Worm (Caenorhabditis elegans) whole organism, early embryonic: ENCODE measurements around the gene Y49F6A.5.

Experiments used
- B0310.2 ChIP-seq: sonication (generic microtip); optimal IDR thresholded peaks from 2 replicates; lab custom pipeline; 2016; ENCODE audit warnings: mild to moderate bottlenecking, missing genetic modification characterization, missing compliant biosample characterization
- F13C5.2 ChIP-seq: sonication (generic microtip); optimal IDR thresholded peaks from 2 replicates; lab custom pipeline; 2017; ENCODE audit warnings: mild to moderate bottlenecking, missing genetic modification characterization, inconsistent platforms, missing compliant biosample characterization
- aly-1 ChIP-seq: sonication (generic microtip); optimal IDR thresholded peaks from 2 replicates; lab custom pipeline; 2016; ENCODE audit warnings: missing genetic modification characterization, missing compliant biosample characterization
- ama-1 ChIP-seq: fragments of 150-350 bp; optimal IDR thresholded peaks from 2 replicates; lab custom pipeline; 2014
- ceh-13 ChIP-seq: fragments of 200-800 bp; sonication (Bioruptor generic); optimal IDR thresholded peaks from 2 replicates; lab custom pipeline; 2018; ENCODE audit warnings: mild to moderate bottlenecking, missing genetic modification characterization, missing compliant biosample characterization
- ceh-36 ChIP-seq: sonication (generic microtip); optimal IDR thresholded peaks from 2 replicates; lab custom pipeline; 2016; ENCODE audit warnings: missing genetic modification characterization, inconsistent platforms, missing compliant biosample characterization
- ets-7 ChIP-seq: sonication (generic microtip); optimal IDR thresholded peaks from 2 replicates; lab custom pipeline; 2016; ENCODE audit warnings: missing genotype, missing genetic modification characterization, missing compliant biosample characterization
- flt-1 ChIP-seq: fragments of 200-800 bp; sonication (Bioruptor generic); IDR thresholded peaks from 2 replicates; pipeline ENCODE4 v1.3.6; 2022; ENCODE audit warnings: missing genetic modification characterization, missing compliant biosample characterization
- hmbx-1 ChIP-seq: sonication (generic microtip); optimal IDR thresholded peaks from 2 replicates; lab custom pipeline; 2016; ENCODE audit warnings: mild to moderate bottlenecking, missing genetic modification characterization, missing compliant biosample characterization
- hmg-4 ChIP-seq: fragments of 200-800 bp; sonication (Bioruptor generic); optimal IDR thresholded peaks from 2 replicates; lab custom pipeline; 2018; ENCODE audit warnings: mild to moderate bottlenecking, missing genetic modification characterization, missing compliant biosample characterization
- hnd-1 ChIP-seq: sonication (generic microtip); optimal IDR thresholded peaks from 2 replicates; lab custom pipeline; 2016; ENCODE audit warnings: missing genetic modification characterization, missing compliant biosample characterization
- pes-1 ChIP-seq: fragments of 200-800 bp; sonication (Bioruptor generic); IDR thresholded peaks from 2 replicates; pipeline ENCODE4 v1.3.6; 2022; ENCODE audit warnings: missing genetic modification reagents, missing genetic modification characterization, missing compliant biosample characterization
- scrt-1 ChIP-seq: fragments of 200-800 bp; sonication (Bioruptor generic); IDR thresholded peaks from 2 replicates; pipeline ENCODE4 v1.3.6; 2022; ENCODE audit warnings: missing genetic modification characterization, missing compliant biosample characterization
- sea-1 ChIP-seq: fragments of 200-800 bp; sonication (Bioruptor generic); conservative IDR thresholded peaks from 2 replicates; pipeline ENCODE4 v1.3.6; 2022; ENCODE audit warnings: missing genetic modification characterization, missing compliant biosample characterization
- tbx-11 ChIP-seq: fragments of 200-800 bp; sonication (Bioruptor generic); IDR thresholded peaks from 2 replicates; pipeline ENCODE4 v1.3.6; 2022; ENCODE audit warnings: missing genetic modification characterization, missing compliant biosample characterization
- tbx-37 ChIP-seq: fragments of 200-800 bp; sonication (Bioruptor generic); conservative IDR thresholded peaks from 2 replicates; pipeline ENCODE4 v1.3.6; 2022; ENCODE audit warnings: missing genetic modification reagents, missing genetic modification characterization, missing compliant biosample characterization
- tra-4 ChIP-seq: sonication (generic microtip); optimal IDR thresholded peaks from 2 replicates; lab custom pipeline; 2017; ENCODE audit warnings: missing genetic modification characterization, missing compliant biosample characterization

Gene Y49F6A.5

ce11 chrII:3626872-3627271 is 17.2 kb upstream of the Y49F6A.5 start, which contains the start of gene M151.3:
M151.3 (plus strand) TSS chrII:3627172.
- TF ChIP-seq pes-1 (GFP tag; lab: Robert Waterston, UW) (no peak), B0310.2 (tag; lab: Kevin White, UChicago) (no peak), sea-1 (GFP tag; lab: Robert Waterston, UW) (no peak), ama-1 (lab: Kevin White, UChicago) (no peak), ets-7 (tag; lab: Kevin White, UChicago) (no peak), hnd-1 (no peak), ceh-13 (GFP tag; lab: Kevin White, UChicago) (no peak), tra-4 (tag; lab: Kevin White, UChicago) (no peak), hmbx-1 (tag; lab: Kevin White, UChicago) (no peak), F13C5.2 (tag; lab: Kevin White, UChicago) (no peak), flt-1 (GFP tag; lab: Robert Waterston, UW) (no peak)

DNA sequence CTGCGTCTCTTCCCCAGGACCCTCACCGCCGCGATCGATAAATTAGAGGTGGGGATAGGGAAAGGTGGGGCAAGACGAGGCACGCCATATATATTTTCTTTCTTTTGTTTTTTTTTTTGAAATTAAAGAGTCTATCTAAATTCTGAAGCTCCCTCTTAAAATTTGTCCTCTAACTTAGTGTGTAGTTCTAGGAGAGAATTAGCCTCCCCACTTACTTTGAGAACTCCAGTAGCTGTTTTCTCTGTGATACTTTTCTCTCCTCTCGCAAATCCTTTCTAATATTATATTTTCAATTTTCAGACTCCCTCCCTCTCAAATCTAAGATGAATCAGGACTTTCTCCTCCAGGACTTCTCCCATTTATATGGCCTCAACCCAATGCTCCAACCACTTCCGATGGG is 12.3 kb upstream of the Y49F6A.5 start, which contains the start of gene M151.7:
M151.7 (plus strand) TSS at position 301 of the 400 bp plus-strand sequence.
- no peak for TF ChIP-seq flt-1 (GFP tag; lab: Robert Waterston, UW)
- TF ChIP-seq tbx-37 = no peak
- TF ChIP-seq F13C5.2 (tag; lab: Kevin White, UChicago) = no peak
- TF ChIP-seq pes-1 (GFP tag; lab: Robert Waterston, UW) = no peak
- TF ChIP-seq hmbx-1 (tag; lab: Kevin White, UChicago) = no peak
- no peak for TF ChIP-seq B0310.2 (tag; lab: Kevin White, UChicago)
- no peak for TF ChIP-seq ama-1 (lab: Kevin White, UChicago)
- no peak for TF ChIP-seq scrt-1 (GFP tag; lab: Robert Waterston, UW)
- TF ChIP-seq tra-4 (tag; lab: Kevin White, UChicago) = no peak
- TF ChIP-seq ceh-36 (tag; lab: Kevin White, UChicago) = no peak
- no peak for TF ChIP-seq sea-1 (GFP tag; lab: Robert Waterston, UW)
- TF ChIP-seq ets-7 (tag; lab: Kevin White, UChicago) = no peak
- no peak for TF ChIP-seq hnd-1

DNA sequence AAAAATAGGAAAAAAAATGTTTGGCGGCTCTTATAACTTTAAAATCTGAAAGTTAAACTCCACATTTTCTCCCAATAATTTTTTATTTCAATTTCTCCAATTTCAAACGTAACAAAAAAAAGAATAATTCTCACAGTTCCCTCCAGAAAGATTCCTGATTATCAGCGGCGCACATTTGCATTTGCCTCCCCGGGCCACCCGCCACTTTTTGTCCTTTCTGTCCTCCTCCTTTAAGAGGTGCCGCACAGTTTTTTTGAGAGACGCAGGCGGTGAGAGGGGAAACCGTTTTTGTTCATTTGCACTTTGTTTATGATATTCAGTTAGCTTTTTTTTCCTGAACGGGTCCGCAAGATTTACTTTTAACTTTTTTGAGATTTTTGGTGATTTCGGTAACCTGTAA is 11.2 kb upstream of the Y49F6A.5 start:
- no peak for TF ChIP-seq tbx-37
- no peak for TF ChIP-seq sea-1 (GFP tag; lab: Robert Waterston, UW)
- no peak for TF ChIP-seq F13C5.2 (tag; lab: Kevin White, UChicago)
- no peak for TF ChIP-seq tra-4 (tag; lab: Kevin White, UChicago)
- no peak for TF ChIP-seq aly-1 (tag; lab: Kevin White, UChicago)
- TF ChIP-seq B0310.2 (tag; lab: Kevin White, UChicago) = no peak
- no peak for TF ChIP-seq ets-7 (tag; lab: Kevin White, UChicago)
- no peak for TF ChIP-seq pes-1 (GFP tag; lab: Robert Waterston, UW)

ce11 chrII:3617512-3617911 is 7.8 kb upstream of the Y49F6A.5 start, which contains the start of gene F40E12.1:
F40E12.1 (plus strand) TSS chrII:3617812.
- TF ChIP-seq sea-1 (GFP tag; lab: Robert Waterston, UW) (no peak), flt-1 (GFP tag; lab: Robert Waterston, UW) (no peak), ama-1 (lab: Kevin White, UChicago) (no peak), tbx-37 (no peak), tra-4 (tag; lab: Kevin White, UChicago) (no peak), F13C5.2 (tag; lab: Kevin White, UChicago) (no peak), hnd-1 (no peak), tbx-11 (GFP tag; lab: Robert Waterston, UW) (no peak), ets-7 (tag; lab: Kevin White, UChicago) (no peak), hmbx-1 (tag; lab: Kevin White, UChicago) (no peak), hmg-4 (GFP tag; lab: Kevin White, UChicago) (no peak), pes-1 (GFP tag; lab: Robert Waterston, UW) (no peak), ceh-13 (GFP tag; lab: Kevin White, UChicago) (no peak), ceh-36 (tag; lab: Kevin White, UChicago) (no peak), scrt-1 (GFP tag; lab: Robert Waterston, UW) (no peak), B0310.2 (tag; lab: Kevin White, UChicago) (no peak), aly-1 (tag; lab: Kevin White, UChicago) (no peak)

DNA sequence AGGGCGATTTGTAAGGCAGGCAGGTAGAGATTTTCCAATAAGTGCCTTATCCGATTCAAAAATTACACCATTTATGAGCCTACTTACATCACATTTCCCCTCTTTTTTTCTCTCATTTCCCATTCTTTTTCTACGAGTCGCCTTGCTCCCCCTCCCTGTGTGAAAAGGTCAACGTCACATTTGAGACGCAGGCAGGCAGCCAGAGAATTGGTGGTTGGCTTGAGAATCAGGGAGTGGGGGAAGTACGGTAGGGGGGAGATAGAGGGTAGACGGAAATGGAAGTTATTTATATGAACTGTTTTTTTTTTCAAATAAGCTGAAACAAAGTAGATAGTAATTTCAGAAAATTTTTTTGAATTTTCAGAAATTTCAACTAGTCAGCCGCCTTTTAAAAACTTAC is 7.0 kb upstream of the Y49F6A.5 start:
- TF ChIP-seq tbx-37 = no peak
- no peak for TF ChIP-seq aly-1 (tag; lab: Kevin White, UChicago)
- TF ChIP-seq hmg-4 (GFP tag; lab: Kevin White, UChicago) = no peak
- no peak for TF ChIP-seq ceh-36 (tag; lab: Kevin White, UChicago)
- no peak for TF ChIP-seq pes-1 (GFP tag; lab: Robert Waterston, UW)
- TF ChIP-seq tra-4 (tag; lab: Kevin White, UChicago) = no peak
- TF ChIP-seq ets-7 (tag; lab: Kevin White, UChicago) = no peak
- TF ChIP-seq hmbx-1 (tag; lab: Kevin White, UChicago) = no peak

DNA sequence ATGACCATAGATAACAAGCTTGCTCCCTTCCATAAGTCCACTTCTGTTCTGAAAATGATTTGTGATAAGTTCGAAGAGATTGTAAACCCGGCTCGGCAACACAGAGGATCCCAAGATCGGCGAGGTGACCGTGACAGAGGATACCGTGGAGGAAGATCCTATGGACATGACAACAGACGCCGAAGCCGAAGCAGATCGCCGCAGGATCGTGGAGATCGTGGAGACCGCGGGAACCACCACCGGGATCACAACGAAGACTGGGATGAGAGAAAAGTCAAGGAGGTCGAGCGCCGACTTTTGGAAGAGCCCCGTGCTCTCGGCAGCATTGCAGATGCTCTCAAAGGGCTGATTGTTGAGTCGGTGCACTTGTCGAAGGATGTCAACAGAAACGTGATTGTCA is 5.1 kb downstream of the Y49F6A.5 start:
- no peak for TF ChIP-seq pes-1 (GFP tag; lab: Robert Waterston, UW)
- no peak for TF ChIP-seq sea-1 (GFP tag; lab: Robert Waterston, UW)
- no peak for TF ChIP-seq F13C5.2 (tag; lab: Kevin White, UChicago)
- TF ChIP-seq flt-1 (GFP tag; lab: Robert Waterston, UW) = no peak
- no peak for TF ChIP-seq scrt-1 (GFP tag; lab: Robert Waterston, UW)
- TF ChIP-seq B0310.2 (tag; lab: Kevin White, UChicago) = no peak
- TF ChIP-seq tbx-11 (GFP tag; lab: Robert Waterston, UW) = no peak
- no peak for TF ChIP-seq aly-1 (tag; lab: Kevin White, UChicago)
- TF ChIP-seq hnd-1 = no peak
- TF ChIP-seq ceh-13 (GFP tag; lab: Kevin White, UChicago) = no peak
- TF ChIP-seq ceh-36 (tag; lab: Kevin White, UChicago) = no peak
- no peak for TF ChIP-seq ets-7 (tag; lab: Kevin White, UChicago)
- TF ChIP-seq tbx-37 = no peak
- TF ChIP-seq tra-4 (tag; lab: Kevin White, UChicago) = no peak
- TF ChIP-seq hmg-4 (GFP tag; lab: Kevin White, UChicago) = no peak
- no peak for TF ChIP-seq hmbx-1 (tag; lab: Kevin White, UChicago)

DNA sequence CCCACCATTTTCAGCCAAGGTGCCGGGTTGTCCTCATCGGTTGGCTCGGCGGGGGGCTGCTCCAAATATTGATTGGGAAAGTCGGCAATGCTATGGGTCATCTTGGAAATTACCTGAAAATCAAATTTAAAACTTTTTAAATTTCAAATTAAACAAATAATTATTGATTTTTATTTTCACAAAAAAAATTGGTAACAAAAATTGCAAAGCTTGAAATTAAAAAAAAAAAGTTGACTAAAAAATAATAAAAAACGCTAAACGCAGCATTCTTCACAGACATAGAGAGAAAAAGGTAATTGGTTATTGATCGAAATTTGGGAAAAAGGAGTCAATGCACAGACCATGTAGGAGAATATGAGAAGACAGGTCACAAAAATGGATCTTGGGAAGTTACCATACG is 10.9 kb downstream of the Y49F6A.5 start, which contains the start of gene Y49F6A.11:
Y49F6A.11 (minus strand) TSS at position 101 of the 400 bp plus-strand sequence.
- TF ChIP-seq hnd-1 = no peak
- no peak for TF ChIP-seq tra-4 (tag; lab: Kevin White, UChicago)
- no peak for TF ChIP-seq F13C5.2 (tag; lab: Kevin White, UChicago)
- no peak for TF ChIP-seq scrt-1 (GFP tag; lab: Robert Waterston, UW)
- no peak for TF ChIP-seq ets-7 (tag; lab: Kevin White, UChicago)
- TF ChIP-seq sea-1 (GFP tag; lab: Robert Waterston, UW) = no peak
- TF ChIP-seq pes-1 (GFP tag; lab: Robert Waterston, UW) = no peak
- TF ChIP-seq ceh-36 (tag; lab: Kevin White, UChicago) = no peak
- TF ChIP-seq ceh-13 (GFP tag; lab: Kevin White, UChicago) = no peak
- no peak for TF ChIP-seq B0310.2 (tag; lab: Kevin White, UChicago)
- no peak for TF ChIP-seq flt-1 (GFP tag; lab: Robert Waterston, UW)
- no peak for TF ChIP-seq hmbx-1 (tag; lab: Kevin White, UChicago)
- no peak for TF ChIP-seq hmg-4 (GFP tag; lab: Kevin White, UChicago)
- TF ChIP-seq ama-1 (lab: Kevin White, UChicago) = no peak
